Comparison of ENCODE assay signal across 2 worm cellular contexts in the genomic region with DNA sequence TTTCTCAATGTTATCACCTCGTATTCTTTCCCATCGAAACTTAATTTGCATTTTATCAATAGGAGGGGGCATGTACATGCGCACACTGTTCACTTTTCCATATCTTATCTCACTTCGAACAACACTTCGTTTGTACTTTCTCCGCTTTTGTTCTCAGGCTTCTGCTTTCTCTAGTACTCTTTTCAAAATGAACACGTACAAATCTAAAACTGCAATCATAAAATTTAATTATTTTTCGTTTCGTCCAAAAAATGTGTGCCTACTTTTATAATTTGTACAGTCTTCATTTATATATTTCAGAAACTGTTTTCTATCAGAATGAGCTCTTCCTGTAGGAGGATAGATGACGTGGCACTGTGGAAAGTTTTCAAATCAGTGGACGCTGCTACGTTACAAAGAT.
A peak's percentile ranks its signal among the peaks of the same experiment; 100 is the strongest.
TF ChIP-seq lines count a peak whose summit lies in the region.

A gene (plus strand): TSS at position 301 of the 400 bp plus-strand sequence.

TF ChIP-seq in whole organism, L4 larva, 104 proteins besides CTCF, POLR2A, EP300 and RAD21:
- TF ChIP-seq lin-38 (GFP tag; IDR thresholded peaks at IDR 0.05; lab: Robert Waterston, UW) = peak; percentile 9; the same call in 1 of the 2 replicates
- no peak for TF ChIP-seq Y105C5A.15 (GFP tag; IDR thresholded peaks at IDR 0.05; lab: Robert Waterston, UW)

TF ChIP-seq in whole organism, late embryonic, 69 proteins besides CTCF, POLR2A, EP300 and RAD21:
- TF ChIP-seq elt-2 (tag; optimal IDR thresholded peaks at IDR 0.05; lab: Kevin White, UChicago) = peak; percentile 11
- no peak for TF ChIP-seq pha-2 (tag; optimal IDR thresholded peaks at IDR 0.05; lab: Kevin White, UChicago)
